2 fruit fly cellular contexts compared by ENCODE assay signal in genomic region chr3L:2855427-2856005, dm6.
TF ChIP-seq lines count a peak whose summit lies in the region.

No protein-coding gene starts in this region.

- TF ChIP-seq CTCF in whole organism, embryonic (GFP tag; optimal IDR thresholded peaks at IDR 0.05; lab: Kevin White, UChicago): no peak

TF ChIP-seq in whole organism, embryonic, 481 proteins besides CTCF, POLR2A, EP300 and RAD21:
- TF ChIP-seq hth (optimal IDR thresholded peaks at IDR 0.05; lab: Kevin White, UChicago) (no peak), kni (GFP tag; optimal IDR thresholded peaks at IDR 0.05; lab: Kevin White, UChicago) (peak; percentile 35), Bgb (GFP tag; IDR thresholded peaks at IDR 0.05; lab: Robert Waterston, UW; ENCODE audit: partially characterized antibody) (no peak), nerfin-1 (tag; optimal IDR thresholded peaks at IDR 0.05; lab: Kevin White, UChicago) (peak; percentile 53), abd-A (tag; optimal IDR thresholded peaks at IDR 0.05; lab: Kevin White, UChicago) (peak; percentile 79), H15 (GFP tag; IDR thresholded peaks at IDR 0.05; lab: Robert Waterston, UW) (no peak), Rx (GFP tag; IDR thresholded peaks at IDR 0.05; lab: Robert Waterston, UW) (no peak), scrt (GFP tag; optimal IDR thresholded peaks at IDR 0.05; lab: Kevin White, UChicago) (peak; percentile 4), ftz-f1 (GFP tag; optimal IDR thresholded peaks at IDR 0.05; lab: Kevin White, UChicago) (peak; percentile 19), sd (tag; optimal IDR thresholded peaks at IDR 0.05; lab: Kevin White, UChicago) (peak; percentile 34), CG18599 (GFP tag; optimal IDR thresholded peaks at IDR 0.05; lab: Kevin White, UChicago) (peak; percentile 15), CG3163 (GFP tag; optimal IDR thresholded peaks at IDR 0.05; lab: Kevin White, UChicago) (no peak), gsb-n (tag; optimal IDR thresholded peaks at IDR 0.05; lab: Kevin White, UChicago) (peak; percentile 81), pros (GFP tag; optimal IDR thresholded peaks at IDR 0.05; lab: Kevin White, UChicago) (peak; percentile 92), seq (GFP tag; IDR thresholded peaks at IDR 0.05; lab: Robert Waterston, UW) (peak; percentile 53)

TF ChIP-seq in whole organism, wandering third instar larva, 38 proteins besides CTCF, POLR2A, EP300 and RAD21:
- TF ChIP-seq dsf (GFP tag; optimal IDR thresholded peaks at IDR 0.05; lab: Kevin White, UChicago; ENCODE audit: borderline replicate concordance) (no peak), Vsx2 (GFP tag; optimal IDR thresholded peaks at IDR 0.05; lab: Kevin White, UChicago; ENCODE audit: partially characterized antibody) (peak; percentile 37), Hr83 (GFP tag; optimal IDR thresholded peaks at IDR 0.05; lab: Kevin White, UChicago; ENCODE audit: poor library complexity, severe bottlenecking) (no peak), br (GFP tag; optimal IDR thresholded peaks at IDR 0.05; lab: Kevin White, UChicago) (no peak), sage (GFP tag; optimal IDR thresholded peaks at IDR 0.05; lab: Kevin White, UChicago) (no peak), GATAd (GFP tag; optimal IDR thresholded peaks at IDR 0.05; lab: Kevin White, UChicago) (no peak), Mio (GFP tag; optimal IDR thresholded peaks at IDR 0.05; lab: Kevin White, UChicago) (no peak), Jra (GFP tag; optimal IDR thresholded peaks at IDR 0.05; lab: Kevin White, UChicago) (no peak)
